Worm (Caenorhabditis elegans) whole organism, midembryonic: ENCODE results near the gene F33D4.6.

Experiments used
- flt-1 ChIP-seq: fragments of 200-800 bp; sonication (Bioruptor generic); IDR thresholded peaks from 2 replicates; pipeline ENCODE4 v1.3.6; 2022; ENCODE audit warnings: missing genetic modification characterization, missing compliant biosample characterization
- klf-2 ChIP-seq: fragments of 200-800 bp; sonication (Bioruptor generic); conservative IDR thresholded peaks from 2 replicates; pipeline ENCODE4 v1.3.6; 2022; ENCODE audit warnings: missing genetic modification reagents, missing genetic modification characterization, missing compliant biosample characterization
- med-1 ChIP-seq: sonication (generic microtip); optimal IDR thresholded peaks from 2 replicates; lab custom pipeline; 2017; ENCODE audit warnings: missing genetic modification characterization, mild to moderate bottlenecking, missing compliant biosample characterization, antibody characterized with exemption, missing genetic modification reagents; ENCODE audit not compliant: insufficient read depth
- ztf-23 ChIP-seq: fragments of 200-800 bp; sonication (Bioruptor generic); IDR thresholded peaks from 2 replicates; pipeline ENCODE4 v1.3.6; 2022; ENCODE audit warnings: missing genetic modification reagents, missing genetic modification characterization, missing compliant biosample characterization
- ztf-29 ChIP-seq: fragments of 200-800 bp; sonication (Bioruptor generic); IDR thresholded peaks from 2 replicates; pipeline ENCODE4 v1.3.6; 2022; ENCODE audit warnings: missing genetic modification reagents, missing genetic modification characterization, missing compliant biosample characterization

DNA sequence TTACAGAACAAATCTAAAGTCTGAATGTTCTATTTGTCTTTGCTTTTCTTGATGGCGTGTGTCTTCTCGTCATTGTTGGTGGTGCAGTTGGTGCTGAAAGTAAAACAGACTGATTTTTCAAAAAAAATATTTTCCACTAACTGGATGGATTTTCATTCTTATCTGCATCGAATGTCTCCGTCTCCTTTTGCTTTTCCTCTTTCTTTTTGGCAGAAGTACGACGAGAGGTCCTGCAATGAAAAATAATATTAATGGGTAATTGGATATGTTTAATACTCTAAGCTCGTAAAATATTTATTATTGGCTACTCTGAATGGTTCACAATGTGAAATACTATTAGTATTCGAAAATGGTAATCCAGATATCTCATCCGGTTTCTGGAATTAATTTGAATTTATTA is 42.3 kb upstream of the F33D4.6 start, which contains the start of gene del-7:
- TF ChIP-seq flt-1 (GFP tag; lab: Robert Waterston, UW) = no peak
- TF ChIP-seq med-1 = no peak
- no peak for TF ChIP-seq klf-2
- no peak for TF ChIP-seq ztf-29 (GFP tag; lab: Robert Waterston, UW)
- no peak for TF ChIP-seq ztf-23 (GFP tag; lab: Robert Waterston, UW)
